Fruit fly (Drosophila melanogaster) whole organism, adult: ENCODE data around the gene msi.

ENCODE experiments used
- CG11617 ChIP-seq: fragments of 200-800 bp; sonication (Bioruptor generic); optimal IDR thresholded peaks from 2 replicates; lab custom pipeline; 2017; ENCODE audit warnings: mild to moderate bottlenecking, missing biosample characterization, missing genetic modification reagents, missing genetic modification characterization
- CG14711 ChIP-seq: fragments of 200-800 bp; sonication (Bioruptor generic); optimal IDR thresholded peaks from 2 replicates; lab custom pipeline; 2018; ENCODE audit warnings: missing biosample characterization, mild to moderate bottlenecking, missing genetic modification characterization, moderate library complexity
- CG33017 ChIP-seq: fragments of 200-800 bp; sonication (Bioruptor generic); optimal IDR thresholded peaks from 2 replicates; lab custom pipeline; 2018; ENCODE audit warnings: missing biosample characterization, mild to moderate bottlenecking, missing genetic modification characterization, moderate library complexity
- CG5204 ChIP-seq: fragments of 200-800 bp; sonication (Bioruptor generic); optimal IDR thresholded peaks from 2 replicates; lab custom pipeline; 2016; ENCODE audit warnings: missing biosample characterization, missing genetic modification characterization
- CG7101 ChIP-seq: fragments of 200-800 bp; sonication (Bioruptor generic); optimal IDR thresholded peaks from 2 replicates; lab custom pipeline; 2018; ENCODE audit warnings: missing biosample characterization, mild to moderate bottlenecking, missing genetic modification characterization, moderate library complexity
- Clk ChIP-seq: fragments of 200-800 bp; sonication (Bioruptor generic); optimal IDR thresholded peaks from 2 replicates; lab custom pipeline; 2017; ENCODE audit warnings: missing biosample characterization, missing genetic modification characterization
- Crg-1 ChIP-seq: fragments of 200-800 bp; sonication (Bioruptor generic); optimal IDR thresholded peaks from 2 replicates; lab custom pipeline; 2016; ENCODE audit warnings: missing biosample characterization, missing genetic modification characterization
- Hr96 ChIP-seq: fragments of 200-800 bp; sonication (Bioruptor generic); optimal IDR thresholded peaks from 2 replicates; lab custom pipeline; 2016; ENCODE audit warnings: missing biosample characterization, missing genetic modification characterization
- bab1 ChIP-seq: fragments of 200-800 bp; sonication (Bioruptor generic); optimal IDR thresholded peaks from 3 replicates; lab custom pipeline; 2019; ENCODE audit warnings: missing biosample characterization, mild to moderate bottlenecking, missing genetic modification characterization, moderate library complexity
- cnc ChIP-seq, 2 experiments: fragments of >200 bp; optimal IDR thresholded peaks; 2 replicates each; lab custom pipeline; 2017
- kay ChIP-seq: fragments of 200-800 bp; sonication (Bioruptor generic); peaks from one replicate; lab custom pipeline; 2016; ENCODE audit warnings: missing biosample characterization, missing genetic modification characterization, borderline replicate concordance
- ovo ChIP-seq: fragments of 200-800 bp; sonication (Bioruptor generic); optimal IDR thresholded peaks from 2 replicates; lab custom pipeline; 2016; ENCODE audit warnings: missing biosample characterization, missing genetic modification characterization
- tj ChIP-seq: fragments of 200-800 bp; sonication (Bioruptor generic); optimal IDR thresholded peaks from 3 replicates; lab custom pipeline; 2017; ENCODE audit warnings: missing biosample characterization, mild to moderate bottlenecking, missing genetic modification characterization, moderate library complexity

- TF ChIP-seq Crg-1 (GFP tag; lab: Kevin White, UChicago) (no peak), Clk (no peak), CG14711 (peak; percentile 59), ovo (GFP tag; lab: Kevin White, UChicago) (no peak), bab1 (GFP tag; lab: Kevin White, UChicago) (peak; percentile 51), kay (GFP tag; lab: Kevin White, UChicago) (no peak), CG11617 (no peak), CG5204 (no peak), tj (GFP tag; lab: Kevin White, UChicago) (no peak), Hr96 (GFP tag; lab: Kevin White, UChicago) (no peak), cnc (optimal IDR thresholded peaks at IDR 0.05; lab: Kevin White, UChicago) (no peak), CG7101 (tag; lab: Kevin White, UChicago) (peak; percentile 49), CG33017 (tag; lab: Kevin White, UChicago) (peak; percentile 67)
Measured at dm6 chr3R:25489116-25489515, 26.8 kb upstream of the msi start.
